Fruit fly (Drosophila melanogaster): Measurements from ENCODE around the gene Tim9a.

Tim9a gene

dm6 chrX:13368149-13368548, 16.9 kb upstream of the Tim9a start, which contains the start of gene dmrt11E (continued):
- no peak for TF ChIP-seq en (GFP tag; optimal IDR thresholded peaks at IDR 0.05)
- peak; percentile 41 for TF ChIP-seq Abd-B (GFP tag; optimal IDR thresholded peaks at IDR 0.05)
- TF ChIP-seq Rx (GFP tag; IDR thresholded peaks at IDR 0.05): peak; percentile 39; the same call in 1 of the 2 replicates
- no peak for TF ChIP-seq CG3065 (GFP tag; optimal IDR thresholded peaks at IDR 0.05)
- no peak for TF ChIP-seq CG7963 (GFP tag; IDR thresholded peaks at IDR 0.05; ENCODE audit: partially characterized antibody)
- TF ChIP-seq croc (GFP tag; conservative IDR thresholded peaks at IDR 0.05): peak; percentile 72
- TF ChIP-seq CG30020 (tag; optimal IDR thresholded peaks at IDR 0.05): no peak
- no peak for TF ChIP-seq cwo (GFP tag; optimal IDR thresholded peaks at IDR 0.05)
- no peak for TF ChIP-seq salm (tag; optimal IDR thresholded peaks at IDR 0.05)
- TF ChIP-seq dimm (GFP tag; IDR thresholded peaks at IDR 0.05): no peak
- TF ChIP-seq Hr51 (GFP tag; optimal IDR thresholded peaks at IDR 0.05): peak in 1 of 2 experiments; percentile 62
- peak; percentile 71 for TF ChIP-seq CG17359 (tag; optimal IDR thresholded peaks at IDR 0.05)
- no peak for TF ChIP-seq ab (GFP tag; optimal IDR thresholded peaks at IDR 0.05)
- no peak for TF ChIP-seq NFAT (GFP tag; IDR thresholded peaks at IDR 0.05)
- TF ChIP-seq toy (GFP tag; IDR thresholded peaks at IDR 0.05): no peak
- peak; percentile 37 for TF ChIP-seq CG1233 (GFP tag; optimal IDR thresholded peaks at IDR 0.05)
- no peak for TF ChIP-seq bbx (GFP tag; IDR thresholded peaks at IDR 0.05; ENCODE audit: partially characterized antibody)
- peak; percentile 86 for TF ChIP-seq CG17829 (tag; optimal IDR thresholded peaks at IDR 0.05)
- no peak for TF ChIP-seq CG9932 (GFP tag; IDR thresholded peaks at IDR 0.05)
- no peak for TF ChIP-seq psq (GFP tag; optimal IDR thresholded peaks at IDR 0.05)
- peak; percentile 41; the same call in 1 of the 3 replicates for TF ChIP-seq ase (GFP tag; IDR thresholded peaks at IDR 0.05)
- TF ChIP-seq Lim3 (GFP tag; IDR thresholded peaks at IDR 0.05): no peak
- TF ChIP-seq vnd (GFP tag; IDR thresholded peaks at IDR 0.05; ENCODE audit: partially characterized antibody): no peak
- no peak for TF ChIP-seq ro (GFP tag; IDR thresholded peaks at IDR 0.05)
- no peak for TF ChIP-seq Fer2 (tag; optimal IDR thresholded peaks at IDR 0.05)
- no peak for TF ChIP-seq CG6654 (GFP tag; optimal IDR thresholded peaks at IDR 0.05)
- peak; percentile 76 for TF ChIP-seq Sox102F (GFP tag; optimal IDR thresholded peaks at IDR 0.05)
- TF ChIP-seq Mad (GFP tag; optimal IDR thresholded peaks at IDR 0.05): no peak
- TF ChIP-seq CG18476 (GFP tag; optimal IDR thresholded peaks at IDR 0.05): no peak
- no peak for TF ChIP-seq fu2 (GFP tag; optimal IDR thresholded peaks at IDR 0.05)
- TF ChIP-seq chm (GFP tag; IDR thresholded peaks at IDR 0.05): peak; percentile 49; the same call in 1 of the 2 replicates
- TF ChIP-seq CG9876 (GFP tag; optimal IDR thresholded peaks at IDR 0.05): no peak
- TF ChIP-seq CG11723 (GFP tag; optimal IDR thresholded peaks at IDR 0.05): peak; percentile 30
- TF ChIP-seq CG34376 (GFP tag; optimal IDR thresholded peaks at IDR 0.05): no peak
- no peak for TF ChIP-seq slp2 (GFP tag; optimal IDR thresholded peaks at IDR 0.05)
- TF ChIP-seq CG15269 (tag; optimal IDR thresholded peaks at IDR 0.05): peak; percentile 55
- no peak for TF ChIP-seq slbo (GFP tag; IDR thresholded peaks at IDR 0.05)
- TF ChIP-seq HmgZ (tag; optimal IDR thresholded peaks at IDR 0.05): no peak
- TF ChIP-seq CG13775 (GFP tag; optimal IDR thresholded peaks at IDR 0.05): peak; percentile 18
- no peak for TF ChIP-seq Bgb (GFP tag; IDR thresholded peaks at IDR 0.05; ENCODE audit: partially characterized antibody)
- no peak for TF ChIP-seq CrebB (tag; optimal IDR thresholded peaks at IDR 0.05)
- TF ChIP-seq ssp (GFP tag; IDR thresholded peaks at IDR 0.05): 0 out of 2 replicates have a peak, but pooled peaks have one; percentile 32
- TF ChIP-seq CG32532 (GFP tag; IDR thresholded peaks at IDR 0.05): no peak
- TF ChIP-seq caup (GFP tag; optimal IDR thresholded peaks at IDR 0.05; ENCODE audit: severe bottlenecking): no peak
- TF ChIP-seq Med (GFP tag): peak; percentile 25
- no peak for TF ChIP-seq CG16779 (GFP tag; IDR thresholded peaks at IDR 0.05)
- no peak for TF ChIP-seq Sry-β (GFP tag; optimal IDR thresholded peaks at IDR 0.05)
- TF ChIP-seq Dip3 (GFP tag; optimal IDR thresholded peaks at IDR 0.05): no peak
- TF ChIP-seq Camta (GFP tag; optimal IDR thresholded peaks at IDR 0.05): no peak
- TF ChIP-seq D19B (GFP tag; optimal IDR thresholded peaks at IDR 0.05): no peak
- peak; percentile 73 for TF ChIP-seq CG7839 (tag; optimal IDR thresholded peaks at IDR 0.05)
